Fruit fly (Drosophila melanogaster) whole organism, embryonic: Measurements from ENCODE around the gene CG31388.

Experiments used
- Atf-2 ChIP-seq: fragments of 200-800 bp; sonication (Bioruptor generic); optimal IDR thresholded peaks from 2 replicates; lab custom pipeline; 2016; ENCODE audit warnings: missing biosample characterization, missing genetic modification characterization
- B-H2 ChIP-seq: fragments of 200-800 bp; sonication (Bioruptor generic); optimal IDR thresholded peaks from 2 replicates; lab custom pipeline; 2018; ENCODE audit warnings: missing biosample characterization, mild to moderate bottlenecking, missing genetic modification characterization
- BtbVII ChIP-seq: fragments of 200-800 bp; sonication (Bioruptor generic); optimal IDR thresholded peaks from 3 replicates; lab custom pipeline; 2017; ENCODE audit warnings: missing biosample characterization, mild to moderate bottlenecking, missing genetic modification characterization
- CG10462 ChIP-seq: fragments of 200-800 bp; sonication (Bioruptor generic); optimal IDR thresholded peaks from 2 replicates; lab custom pipeline; 2016; ENCODE audit warnings: missing biosample characterization, missing genetic modification characterization
- CG10543 ChIP-seq: fragments of 200-800 bp; sonication (Bioruptor generic); optimal IDR thresholded peaks from 3 replicates; lab custom pipeline; 2017; ENCODE audit warnings: missing biosample characterization, mild to moderate bottlenecking, missing genetic modification characterization, moderate library complexity
- CG10565 ChIP-seq: fragments of 200-800 bp; sonication (Bioruptor generic); optimal IDR thresholded peaks from 3 replicates; lab custom pipeline; 2016; ENCODE audit warnings: missing biosample characterization, mild to moderate bottlenecking, missing genetic modification characterization
- CG11085 ChIP-seq: fragments of 200-800 bp; sonication (Bioruptor generic); IDR thresholded peaks from 2 replicates; pipeline ENCODE4 v1.3.6; 2022; ENCODE audit warnings: missing biosample characterization, missing genetic modification characterization
- CG11247 ChIP-seq: fragments of 200-800 bp; sonication (Bioruptor generic); IDR thresholded peaks from 2 replicates; pipeline ENCODE4 v1.3.6; 2022; ENCODE audit warnings: missing biosample characterization, missing genetic modification characterization
- CG12155 ChIP-seq: fragments of 200-800 bp; sonication (Bioruptor generic); optimal IDR thresholded peaks from 3 replicates; lab custom pipeline; 2016; ENCODE audit warnings: missing biosample characterization, missing genetic modification characterization
- CG14860 ChIP-seq: fragments of 200-800 bp; sonication (Bioruptor generic); IDR thresholded peaks from 3 replicates; pipeline ENCODE4 v1.3.6; 2022; ENCODE audit warnings: missing biosample characterization, missing genetic modification characterization; ENCODE audit not compliant: partially characterized antibody
- CG15601 ChIP-seq: fragments of 200-800 bp; sonication (Bioruptor generic); optimal IDR thresholded peaks from 3 replicates; lab custom pipeline; 2019; ENCODE audit warnings: missing biosample characterization, mild to moderate bottlenecking, missing genetic modification characterization, moderate library complexity
- CG1603 ChIP-seq: fragments of 200-800 bp; sonication (Bioruptor generic); optimal IDR thresholded peaks from 2 replicates; lab custom pipeline; 2019; ENCODE audit warnings: missing biosample characterization, mild to moderate bottlenecking, missing genetic modification characterization, moderate library complexity
- CG16863 ChIP-seq: fragments of 200-800 bp; sonication (Bioruptor generic); optimal IDR thresholded peaks from 3 replicates; lab custom pipeline; 2016; ENCODE audit warnings: missing biosample characterization, missing genetic modification characterization
- CG18764 ChIP-seq: fragments of 200-800 bp; sonication (Bioruptor generic); optimal IDR thresholded peaks from 3 replicates; lab custom pipeline; 2016; ENCODE audit warnings: missing biosample characterization, missing genetic modification characterization
- CG2120 ChIP-seq: fragments of 200-800 bp; sonication (Bioruptor generic); optimal IDR thresholded peaks from 3 replicates; lab custom pipeline; 2016; ENCODE audit warnings: missing biosample characterization, missing genetic modification characterization
- CG2202 ChIP-seq: fragments of 200-800 bp; sonication (Bioruptor generic); optimal IDR thresholded peaks from 2 replicates; lab custom pipeline; 2018; ENCODE audit warnings: missing biosample characterization, mild to moderate bottlenecking, missing genetic modification characterization
- CG30431 ChIP-seq: fragments of 200-800 bp; sonication (Bioruptor generic); optimal IDR thresholded peaks from 2 replicates; lab custom pipeline; 2017; ENCODE audit warnings: missing biosample characterization, missing genetic modification characterization
- CG32532 ChIP-seq: fragments of 200-800 bp; sonication (Bioruptor generic); IDR thresholded peaks from 2 replicates; pipeline ENCODE4 v1.3.6; 2022; ENCODE audit warnings: missing biosample characterization, missing genetic modification characterization
- CG3838 ChIP-seq: fragments of 200-800 bp; sonication (Bioruptor generic); optimal IDR thresholded peaks from 3 replicates; lab custom pipeline; 2016; ENCODE audit warnings: missing biosample characterization, missing genetic modification characterization
- CG43689 ChIP-seq: fragments of 200-800 bp; sonication (Bioruptor generic); IDR thresholded peaks from 2 replicates; pipeline ENCODE4 v1.3.6; 2022; ENCODE audit warnings: missing biosample characterization, missing genetic modification characterization
- CG6689 ChIP-seq: fragments of 200-800 bp; sonication (Bioruptor generic); IDR thresholded peaks from 2 replicates; pipeline ENCODE4 v1.3.6; 2022; ENCODE audit warnings: missing biosample characterization, missing genetic modification characterization
- CG7357 ChIP-seq: fragments of 200-800 bp; sonication (Bioruptor generic); IDR thresholded peaks from 3 replicates; pipeline ENCODE4 v1.3.6; 2022; ENCODE audit warnings: missing biosample characterization, missing genetic modification characterization
- CG8765 ChIP-seq: fragments of 200-800 bp; sonication (Bioruptor generic); IDR thresholded peaks from 2 replicates; pipeline ENCODE4 v1.3.6; 2022; ENCODE audit warnings: missing biosample characterization, missing genetic modification characterization
- Camta ChIP-seq: fragments of 200-800 bp; sonication (Bioruptor generic); optimal IDR thresholded peaks from 2 replicates; lab custom pipeline; 2016; ENCODE audit warnings: missing biosample characterization, missing genetic modification characterization
- Dll ChIP-seq: fragments of 200-800 bp; sonication (Bioruptor generic); IDR thresholded peaks from 4 replicates; pipeline ENCODE4 v1.3.6; 2022; ENCODE audit warnings: missing biosample characterization, missing genetic modification characterization; ENCODE audit not compliant: partially characterized antibody
- Gsc ChIP-seq: fragments of 200-800 bp; sonication (Bioruptor generic); IDR thresholded peaks from 2 replicates; pipeline ENCODE4 v1.3.6; 2022; ENCODE audit warnings: missing biosample characterization, missing genetic modification characterization
- HLH3B ChIP-seq: fragments of 200-800 bp; sonication (Bioruptor generic); IDR thresholded peaks from 2 replicates; pipeline ENCODE4 v1.3.6; 2022; ENCODE audit warnings: missing biosample characterization, missing genetic modification characterization
- Hey ChIP-seq: fragments of 200-800 bp; sonication (Bioruptor generic); optimal IDR thresholded peaks from 3 replicates; lab custom pipeline; 2018; ENCODE audit warnings: missing biosample characterization, mild to moderate bottlenecking, missing genetic modification characterization
- Hr39 ChIP-seq: fragments of >200 bp; optimal IDR thresholded peaks from 2 replicates; lab custom pipeline; 2017
- Nf-YC ChIP-seq: fragments of 200-800 bp; optimal IDR thresholded peaks from 3 replicates; lab custom pipeline; 2019; ENCODE audit warnings: missing biosample characterization, mild to moderate bottlenecking, missing genetic modification characterization, moderate library complexity
- Sox100B ChIP-seq: fragments of 200-800 bp; sonication (Bioruptor generic); optimal IDR thresholded peaks from 3 replicates; lab custom pipeline; 2018; ENCODE audit warnings: missing biosample characterization, mild to moderate bottlenecking, missing genetic modification characterization
- Sox102F ChIP-seq: fragments of 200-800 bp; sonication (Bioruptor generic); optimal IDR thresholded peaks from 2 replicates; lab custom pipeline; 2018; ENCODE audit warnings: missing biosample characterization, mild to moderate bottlenecking, missing genetic modification characterization, moderate library complexity
- ash1 ChIP-seq: fragments of 200-800 bp; sonication (Bioruptor generic); optimal IDR thresholded peaks from 2 replicates; lab custom pipeline; 2018; ENCODE audit warnings: missing biosample characterization, mild to moderate bottlenecking, missing genetic modification characterization
- bsh ChIP-seq, 2 experiments: fragments of 200-800 bp; sonication (Bioruptor generic); optimal IDR thresholded peaks; 2 replicates each; lab custom pipeline; 2017 to 2018; ENCODE audit warnings: mild to moderate bottlenecking in 2 of 2, missing biosample characterization in 2 of 2, missing genetic modification characterization in 2 of 2, moderate library complexity in 1 of 2
- btn ChIP-seq: fragments of 200-800 bp; sonication (Bioruptor generic); optimal IDR thresholded peaks from 2 replicates; lab custom pipeline; 2016; ENCODE audit warnings: missing biosample characterization, missing genetic modification characterization
- cas ChIP-seq: fragments of 200-800 bp; sonication (Bioruptor generic); IDR thresholded peaks from 2 replicates; pipeline ENCODE4 v1.3.6; 2022; ENCODE audit warnings: missing biosample characterization, missing genetic modification characterization
- chinmo ChIP-seq: fragments of 200-800 bp; sonication (Bioruptor generic); IDR thresholded peaks from 4 replicates; pipeline ENCODE4 v1.3.6; 2022; ENCODE audit warnings: missing biosample characterization, missing genetic modification characterization; ENCODE audit not compliant: partially characterized antibody
- gem ChIP-seq: fragments of 200-800 bp; sonication (Bioruptor generic); optimal IDR thresholded peaks from 2 replicates; lab custom pipeline; 2019; ENCODE audit warnings: missing biosample characterization, mild to moderate bottlenecking, missing genetic modification characterization, moderate library complexity
- gfzf ChIP-seq: fragments of 200-800 bp; sonication (Bioruptor generic); optimal IDR thresholded peaks from 2 replicates; lab custom pipeline; 2016; ENCODE audit warnings: missing biosample characterization, mild to moderate bottlenecking, missing genetic modification characterization, moderate library complexity
- hkb ChIP-seq, 2 experiments: fragments of 200-800 bp in 1 of 2; fragments of >200 bp in 1 of 2; sonication (Bioruptor generic) in 1 of 2; IDR thresholded peaks in 1 of 2; optimal IDR thresholded peaks in 1 of 2; 2 replicates each; pipeline versions ENCODE4 v1.3.6 to Lab custom; 2017 to 2022; ENCODE audit warnings: missing biosample characterization in 1 of 2, missing genetic modification characterization in 1 of 2
- inv ChIP-seq: fragments of 200-800 bp; sonication (Bioruptor generic); IDR thresholded peaks from 2 replicates; pipeline ENCODE4 v1.3.6; 2022; ENCODE audit warnings: missing biosample characterization, missing genetic modification characterization; ENCODE audit not compliant: partially characterized antibody
- oc ChIP-seq: fragments of 200-800 bp; sonication (Bioruptor generic); optimal IDR thresholded peaks from 2 replicates; lab custom pipeline; 2018; ENCODE audit warnings: missing biosample characterization, mild to moderate bottlenecking, missing genetic modification characterization, moderate library complexity
- psq ChIP-seq: fragments of 200-800 bp; sonication (Bioruptor generic); optimal IDR thresholded peaks from 2 replicates; lab custom pipeline; 2017; ENCODE audit warnings: missing biosample characterization, missing genetic modification characterization
- ranshi ChIP-seq: fragments of 200-800 bp; sonication (Bioruptor generic); IDR thresholded peaks from 2 replicates; pipeline ENCODE4 v1.3.6; 2022; ENCODE audit warnings: missing biosample characterization, missing genetic modification characterization
- sens-2 ChIP-seq: fragments of 200-800 bp; sonication (Bioruptor generic); IDR thresholded peaks from 2 replicates; pipeline ENCODE4 v1.3.6; 2022; ENCODE audit warnings: missing biosample characterization, missing genetic modification characterization
- tio ChIP-seq: fragments of 200-800 bp; sonication (Bioruptor generic); optimal IDR thresholded peaks from 2 replicates; lab custom pipeline; 2017; ENCODE audit warnings: missing biosample characterization, missing genetic modification characterization, inconsistent platforms
- trh ChIP-seq: fragments of 200-800 bp; sonication (Bioruptor generic); optimal IDR thresholded peaks from 2 replicates; lab custom pipeline; 2016; ENCODE audit warnings: missing biosample characterization, missing genetic modification characterization
- vvl ChIP-seq: fragments of 200-800 bp; sonication (Bioruptor generic); IDR thresholded peaks from 2 replicates; pipeline ENCODE4 v1.3.6; 2022; ENCODE audit warnings: missing biosample characterization, missing genetic modification characterization
- z ChIP-seq: fragments of 200-800 bp; sonication (Bioruptor generic); IDR thresholded peaks from 3 replicates; pipeline ENCODE4 v1.3.6; 2022; ENCODE audit warnings: missing biosample characterization, missing genetic modification characterization

CG31388 gene

DNA sequence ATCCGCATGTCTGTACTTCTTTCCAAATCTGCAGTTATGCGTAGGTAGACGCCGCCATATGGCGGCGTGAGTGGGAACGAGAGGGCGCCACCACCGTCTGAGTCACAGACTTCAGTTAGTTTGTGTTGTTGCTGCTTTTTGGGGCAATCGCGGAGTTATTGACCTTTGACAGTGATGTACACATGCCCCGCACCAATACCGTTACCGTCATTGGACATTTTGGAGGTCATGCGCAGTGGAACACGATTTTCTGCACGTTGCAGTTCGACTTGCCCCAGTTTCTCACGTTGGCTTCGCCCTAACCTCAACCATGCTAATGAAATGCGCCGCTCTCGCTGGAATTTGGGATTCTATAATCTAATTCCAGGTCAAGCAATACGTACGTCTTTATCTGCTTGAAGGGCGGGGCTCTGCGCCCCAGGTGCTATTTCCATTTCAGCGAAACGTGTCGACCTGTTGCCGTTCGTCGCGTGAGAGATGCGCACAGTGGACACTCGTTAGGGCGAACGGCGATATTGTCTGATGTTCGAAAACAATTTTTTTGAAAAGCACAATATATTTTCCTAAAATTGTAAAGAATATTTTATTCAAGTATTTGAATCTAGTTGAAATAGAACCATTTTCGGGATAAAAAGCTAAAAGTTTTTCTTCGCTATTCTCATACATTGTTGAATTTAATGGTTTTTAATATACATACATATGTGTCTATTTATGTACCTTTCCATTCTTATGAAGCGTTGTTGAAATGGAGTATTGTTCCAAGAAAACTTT is 26.1 kb upstream of the CG31388 start (continued):
- TF ChIP-seq CG30431 (peak; percentile 32), CG18764 (peak; percentile 44), CG11247 (GFP tag; lab: Robert Waterston, UW) (peak; percentile 60), ranshi (GFP tag; lab: Robert Waterston, UW) (peak; percentile 68), CG16863 (GFP tag; lab: Kevin White, UChicago) (peak; percentile 68), CG15601 (no peak), CG7357 (GFP tag; lab: Robert Waterston, UW) (peak; percentile 51; the same call in 1 of the 3 replicates), CG32532 (GFP tag; lab: Robert Waterston, UW) (peak; percentile 90), sens-2 (GFP tag; lab: Robert Waterston, UW) (no peak; the same call in 1 of the 2 replicates), chinmo (peak; percentile 83; the same call in 3 of the 4 replicates), CG2202 (tag; lab: Kevin White, UChicago) (no peak), ash1 (no peak), CG10565 (GFP tag; lab: Kevin White, UChicago) (no peak), CG2120 (GFP tag; lab: Kevin White, UChicago) (peak; percentile 90), Gsc (GFP tag; lab: Robert Waterston, UW) (no peak), Atf-2 (GFP tag; lab: Kevin White, UChicago) (peak; percentile 48), CG10462 (GFP tag; lab: Kevin White, UChicago) (no peak), psq (GFP tag; lab: Kevin White, UChicago) (peak; percentile 40), tio (no peak), trh (GFP tag; lab: Kevin White, UChicago) (no peak), CG11085 (GFP tag; lab: Robert Waterston, UW) (peak; percentile 64), Hr39 (lab: Kevin White, UChicago) (no peak), btn (GFP tag; lab: Kevin White, UChicago) (no peak), CG10543 (peak; percentile 84), oc (tag; lab: Kevin White, UChicago) (no peak), hkb (optimal IDR thresholded peaks at IDR 0.05; lab: Kevin White, UChicago) (no peak), hkb (GFP tag; IDR thresholded peaks at IDR 0.05; lab: Robert Waterston, UW) (peak; percentile 73), CG14860 (no peak), Dll (GFP tag; lab: Robert Waterston, UW) (0 out of 4 replicates have a peak, but pooled peaks have one; percentile 20), Sox100B (GFP tag; lab: Kevin White, UChicago) (peak; percentile 53), vvl (peak; percentile 81), HLH3B (GFP tag; lab: Robert Waterston, UW) (peak; percentile 74), CG12155 (GFP tag; lab: Kevin White, UChicago) (peak; percentile 89), Nf-YC (tag; lab: Kevin White, UChicago) (peak; percentile 71), cas (GFP tag; lab: Robert Waterston, UW) (peak; percentile 44; the same call in 1 of the 2 replicates), CG8765 (GFP tag; lab: Robert Waterston, UW) (peak; percentile 8; the same call in 1 of the 2 replicates), CG6689 (peak; percentile 82), gem (peak; percentile 80), bsh (GFP tag; optimal IDR thresholded peaks at IDR 0.05; lab: Kevin White, UChicago) (peak in 1 of 2 experiments; percentile 69), gfzf (no peak), CG43689 (no peak), Camta (peak; percentile 34), Hey (tag; lab: Kevin White, UChicago) (peak; percentile 69), Sox102F (GFP tag; lab: Kevin White, UChicago) (peak; percentile 75), BtbVII (GFP tag; lab: Kevin White, UChicago) (peak; percentile 25), CG3838 (GFP tag; lab: Kevin White, UChicago) (peak; percentile 36), CG1603 (tag; lab: Kevin White, UChicago) (peak; percentile 63), z (no peak), B-H2 (GFP tag; lab: Kevin White, UChicago) (peak; percentile 56), inv (GFP tag; lab: Robert Waterston, UW) (peak; percentile 32; the same call in 1 of the 2 replicates)
